In the genomic region with DNA sequence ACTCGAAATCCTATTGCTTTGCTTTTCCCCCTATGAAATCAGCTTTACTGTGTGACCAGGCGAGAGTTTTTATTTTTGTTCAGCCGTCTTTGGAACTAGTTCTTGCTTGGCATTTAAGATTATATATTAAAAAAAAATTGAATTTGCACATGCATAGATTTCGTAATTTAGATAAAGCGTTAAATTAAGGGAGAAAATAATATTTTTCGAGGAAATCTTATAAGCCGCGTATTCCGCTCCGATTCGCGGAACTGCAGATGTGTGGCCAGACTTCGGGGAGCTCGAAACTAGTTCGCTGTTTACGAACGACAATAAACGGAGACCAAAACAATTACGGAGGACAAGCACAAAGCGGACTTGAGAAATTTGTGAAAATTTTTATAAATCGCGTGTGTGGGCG, we compare ENCODE assay signal across 7 fruit fly cellular contexts.
TF ChIP-seq lines count a peak whose summit lies in the region.

A gene (minus strand): TSS at position 55 of the 400 bp plus-strand sequence.
A gene (plus strand): TSS at position 306 of the 400 bp plus-strand sequence.

- TF ChIP-seq CTCF in whole organism, embryonic (GFP tag; optimal IDR thresholded peaks at IDR 0.05; lab: Kevin White, UChicago): peak; percentile 14

TF ChIP-seq in Kc167, 6 proteins besides CTCF, POLR2A, EP300 and RAD21:
- TF ChIP-seq insv (optimal IDR thresholded peaks at IDR 0.05; lab: Kevin White, UChicago) (no peak), psq (optimal IDR thresholded peaks at IDR 0.05; lab: Kevin White, UChicago) (peak; percentile 58)

TF ChIP-seq in whole organism, 6 proteins besides CTCF, POLR2A, EP300 and RAD21:
- peak; percentile 57 for TF ChIP-seq psq (optimal IDR thresholded peaks at IDR 0.05; lab: Kevin White, UChicago)
- no peak for TF ChIP-seq usp (GFP tag; optimal IDR thresholded peaks at IDR 0.05; lab: Kevin White, UChicago)
- TF ChIP-seq CG8478 (optimal IDR thresholded peaks at IDR 0.05; lab: Kevin White, UChicago): no peak
- TF ChIP-seq pan (optimal IDR thresholded peaks at IDR 0.05; lab: Kevin White, UChicago): no peak
- TF ChIP-seq Dll (optimal IDR thresholded peaks at IDR 0.05; lab: Kevin White, UChicago): no peak
- no peak for TF ChIP-seq EcR (GFP tag; optimal IDR thresholded peaks at IDR 0.05; lab: Kevin White, UChicago)
TF ChIP-seq in whole organism: peak in this region for 1.

TF ChIP-seq in whole organism, adult, 20 proteins besides CTCF, POLR2A, EP300 and RAD21:
- TF ChIP-seq tj (GFP tag; optimal IDR thresholded peaks at IDR 0.05; lab: Kevin White, UChicago) (no peak), Mnt (GFP tag; optimal IDR thresholded peaks at IDR 0.05; lab: Kevin White, UChicago) (peak; percentile 48), Hr96 (GFP tag; optimal IDR thresholded peaks at IDR 0.05; lab: Kevin White, UChicago) (no peak), pad (GFP tag; optimal IDR thresholded peaks at IDR 0.05; lab: Kevin White, UChicago) (peak; percentile 4), toe (GFP tag; optimal IDR thresholded peaks at IDR 0.05; lab: Kevin White, UChicago) (peak; percentile 39), cnc (optimal IDR thresholded peaks at IDR 0.05; lab: Kevin White, UChicago) (no peak), CG11617 (GFP tag; optimal IDR thresholded peaks at IDR 0.05; lab: Kevin White, UChicago) (peak; percentile 17), CG14711 (tag; optimal IDR thresholded peaks at IDR 0.05; lab: Kevin White, UChicago) (peak; percentile 25), bab1 (GFP tag; optimal IDR thresholded peaks at IDR 0.05; lab: Kevin White, UChicago) (peak; percentile 45), cic (GFP tag; optimal IDR thresholded peaks at IDR 0.05; lab: Kevin White, UChicago) (peak; percentile 22)

TF ChIP-seq in whole organism, embryonic, 481 proteins besides CTCF, POLR2A, EP300 and RAD21 (continues in another document):
- peak; percentile 25 for TF ChIP-seq CG30020 (tag; optimal IDR thresholded peaks at IDR 0.05; lab: Kevin White, UChicago)
- peak; percentile 52 for TF ChIP-seq CG2712 (tag; optimal IDR thresholded peaks at IDR 0.05; lab: Kevin White, UChicago)
- TF ChIP-seq CG30403 (GFP tag; optimal IDR thresholded peaks at IDR 0.05; lab: Kevin White, UChicago): peak; percentile 8
- TF ChIP-seq BEAF-32 (GFP tag; optimal IDR thresholded peaks at IDR 0.05; lab: Kevin White, UChicago): peak; percentile 34
- TF ChIP-seq gro (GFP tag; optimal IDR thresholded peaks at IDR 0.05; lab: Kevin White, UChicago): peak; percentile 20
- 0 out of 3 replicates have a peak, but pooled peaks have one; percentile 28 for TF ChIP-seq vnd (GFP tag; IDR thresholded peaks at IDR 0.05; lab: Robert Waterston, UW; ENCODE audit: partially characterized antibody)
- TF ChIP-seq CG17802 (tag; optimal IDR thresholded peaks at IDR 0.05; lab: Kevin White, UChicago): no peak
- peak; percentile 29 for TF ChIP-seq CG34376 (GFP tag; optimal IDR thresholded peaks at IDR 0.05; lab: Kevin White, UChicago)
- TF ChIP-seq Med (GFP tag; lab: Kevin White, UChicago): peak; percentile 81
- peak; percentile 1 for TF ChIP-seq CG13624 (GFP tag; optimal IDR thresholded peaks at IDR 0.05; lab: Kevin White, UChicago)
- peak; percentile 27 for TF ChIP-seq Dp (GFP tag; optimal IDR thresholded peaks at IDR 0.05; lab: Kevin White, UChicago)
- peak; percentile 33 for TF ChIP-seq Max (GFP tag; optimal IDR thresholded peaks at IDR 0.05; lab: Kevin White, UChicago)
- peak; percentile 19 for TF ChIP-seq CG12104 (GFP tag; optimal IDR thresholded peaks at IDR 0.05; lab: Kevin White, UChicago)
- TF ChIP-seq CrebB (tag; optimal IDR thresholded peaks at IDR 0.05; lab: Kevin White, UChicago): no peak
- TF ChIP-seq CG12942 (GFP tag; optimal IDR thresholded peaks at IDR 0.05; lab: Kevin White, UChicago): no peak
- TF ChIP-seq Pdp1 (GFP tag; optimal IDR thresholded peaks at IDR 0.05; lab: Kevin White, UChicago): peak in 1 of 2 experiments; percentile 45

TF ChIP-seq in whole organism, prepupa, 60 proteins besides CTCF, POLR2A, EP300 and RAD21:
- peak; percentile 66 for TF ChIP-seq CG1621 (tag; optimal IDR thresholded peaks at IDR 0.05; lab: Kevin White, UChicago)
- no peak for TF ChIP-seq svp (GFP tag; lab: Kevin White, UChicago)
- TF ChIP-seq Eip75B (GFP tag; optimal IDR thresholded peaks at IDR 0.05; lab: Kevin White, UChicago): no peak
- no peak for TF ChIP-seq salr (GFP tag; optimal IDR thresholded peaks at IDR 0.05; lab: Kevin White, UChicago)
- no peak for TF ChIP-seq CG3032 (tag; optimal IDR thresholded peaks at IDR 0.05; lab: Kevin White, UChicago)
- TF ChIP-seq esn (GFP tag; optimal IDR thresholded peaks at IDR 0.05; lab: Kevin White, UChicago): peak; percentile 32
- TF ChIP-seq Ets96B (tag; optimal IDR thresholded peaks at IDR 0.05; lab: Kevin White, UChicago): no peak
TF ChIP-seq in whole organism, prepupa: peak in this region for 2.

TF ChIP-seq in whole organism, pupa, 21 proteins besides CTCF, POLR2A, EP300 and RAD21:
- peak; percentile 5 for TF ChIP-seq EcR (GFP tag; optimal IDR thresholded peaks at IDR 0.05; lab: Kevin White, UChicago)
- TF ChIP-seq CG15710 (tag; optimal IDR thresholded peaks at IDR 0.05; lab: Kevin White, UChicago): no peak
TF ChIP-seq in whole organism, pupa: peak in this region for 1.

TF ChIP-seq in whole organism, wandering third instar larva, 38 proteins besides CTCF, POLR2A, EP300 and RAD21:
- TF ChIP-seq HLH106 (tag; optimal IDR thresholded peaks at IDR 0.05; lab: Kevin White, UChicago) (peak; percentile 6), sv (GFP tag; optimal IDR thresholded peaks at IDR 0.05; lab: Kevin White, UChicago) (no peak), Rel (GFP tag; optimal IDR thresholded peaks at IDR 0.05; lab: Kevin White, UChicago) (no peak), Rel (tag; optimal IDR thresholded peaks at IDR 0.05; lab: Kevin White, UChicago) (peak; percentile 64), psq (GFP tag; optimal IDR thresholded peaks at IDR 0.05; lab: Kevin White, UChicago) (peak; percentile 99)
